Fruit fly (Drosophila melanogaster) whole organism, embryonic: ENCODE measurements around the gene ca.

Source experiments
- ATbp ChIP-seq: fragments of 200-800 bp; sonication (Bioruptor generic); optimal IDR thresholded peaks from 2 replicates; lab custom pipeline; 2017; ENCODE audit warnings: missing biosample characterization, mild to moderate bottlenecking, missing genetic modification characterization, missing genetic modification reagents
- Antp ChIP-seq: fragments of 200-800 bp; sonication (Bioruptor generic); optimal IDR thresholded peaks from 3 replicates; lab custom pipeline; 2016; ENCODE audit warnings: missing biosample characterization, missing genetic modification characterization
- Awh ChIP-seq: fragments of 200-800 bp; sonication (Bioruptor generic); IDR thresholded peaks from 2 replicates; pipeline ENCODE4, ENCODE4 v1.3.6; 2022; ENCODE audit warnings: missing biosample characterization, missing genetic modification characterization
- Blimp-1 ChIP-seq: fragments of 200-800 bp; sonication (Bioruptor generic); optimal IDR thresholded peaks from 3 replicates; lab custom pipeline; 2018; ENCODE audit warnings: missing biosample characterization, missing genetic modification characterization, mild to moderate bottlenecking, moderate library complexity, missing genetic modification reagents
- CG11560 ChIP-seq: fragments of 200-800 bp; sonication (Bioruptor generic); IDR thresholded peaks from 3 replicates; pipeline ENCODE4 v1.3.6; 2022; ENCODE audit warnings: missing biosample characterization, missing genetic modification characterization
- CG11696 ChIP-seq: fragments of 200-800 bp; sonication (Bioruptor generic); IDR thresholded peaks from 2 replicates; pipeline ENCODE4 v1.3.6; 2022; ENCODE audit warnings: missing biosample characterization, missing genetic modification characterization
- CG12744 ChIP-seq: fragments of 200-800 bp; sonication (Bioruptor generic); optimal IDR thresholded peaks from 2 replicates; lab custom pipeline; 2016; ENCODE audit warnings: missing biosample characterization, missing genetic modification characterization
- CG12769 ChIP-seq: fragments of 200-800 bp; sonication (Bioruptor generic); optimal IDR thresholded peaks from 2 replicates; lab custom pipeline; 2019; ENCODE audit warnings: missing biosample characterization, mild to moderate bottlenecking, missing genetic modification characterization, moderate library complexity
- CG13296 ChIP-seq: fragments of 200-800 bp; sonication (Bioruptor generic); optimal IDR thresholded peaks from 3 replicates; lab custom pipeline; 2018; ENCODE audit warnings: missing biosample characterization, mild to moderate bottlenecking, missing genetic modification characterization
- CG13424 ChIP-seq: fragments of 200-800 bp; sonication (Bioruptor generic); optimal IDR thresholded peaks from 2 replicates; lab custom pipeline; 2019; ENCODE audit warnings: missing biosample characterization, mild to moderate bottlenecking, missing genetic modification characterization, moderate library complexity
- CG15269 ChIP-seq: fragments of 200-800 bp; sonication (Bioruptor generic); optimal IDR thresholded peaks from 2 replicates; lab custom pipeline; 2018; ENCODE audit warnings: missing biosample characterization, mild to moderate bottlenecking, missing genetic modification characterization, moderate library complexity
- CG31365 ChIP-seq: fragments of 200-800 bp; sonication (Bioruptor generic); optimal IDR thresholded peaks from 2 replicates; lab custom pipeline; 2018; ENCODE audit warnings: missing biosample characterization, mild to moderate bottlenecking, missing genetic modification characterization
- CG7357 ChIP-seq: fragments of 200-800 bp; sonication (Bioruptor generic); IDR thresholded peaks from 3 replicates; pipeline ENCODE4 v1.3.6; 2022; ENCODE audit warnings: missing biosample characterization, missing genetic modification characterization
- CG7786 ChIP-seq: fragments of 200-800 bp; sonication (Bioruptor generic); optimal IDR thresholded peaks from 2 replicates; lab custom pipeline; 2016; ENCODE audit warnings: missing biosample characterization, missing genetic modification characterization
- CG8924 ChIP-seq: fragments of 200-800 bp; optimal IDR thresholded peaks from 3 replicates; lab custom pipeline; 2019; ENCODE audit warnings: missing biosample characterization, mild to moderate bottlenecking, missing genetic modification characterization, moderate library complexity
- CG9932 ChIP-seq: fragments of 200-800 bp; sonication (Bioruptor generic); IDR thresholded peaks from 2 replicates; pipeline ENCODE4 v1.3.6; 2022; ENCODE audit warnings: missing biosample characterization, missing genetic modification characterization
- Hand ChIP-seq: fragments of 200-800 bp; sonication (Bioruptor generic); optimal IDR thresholded peaks from 2 replicates; lab custom pipeline; 2017; ENCODE audit warnings: mild to moderate bottlenecking, missing biosample characterization, missing genetic modification reagents, missing genetic modification characterization
- Hmx ChIP-seq: fragments of 200-800 bp; sonication (Bioruptor generic); optimal IDR thresholded peaks from 2 replicates; lab custom pipeline; 2016; ENCODE audit warnings: missing biosample characterization, missing genetic modification characterization
- Med ChIP-seq: fragments of 200-800 bp; sonication (Bioruptor generic); peaks from one replicate; lab custom pipeline; 2016; ENCODE audit warnings: missing biosample characterization, missing genetic modification characterization, mild to moderate bottlenecking, inconsistent platforms, moderate library complexity
- Neu2 ChIP-seq: fragments of 200-800 bp; sonication (Bioruptor generic); optimal IDR thresholded peaks from 3 replicates; lab custom pipeline; 2016; ENCODE audit warnings: missing biosample characterization, missing genetic modification characterization, borderline replicate concordance
- Optix ChIP-seq: fragments of 200-800 bp; sonication (Bioruptor generic); IDR thresholded peaks from 3 replicates; pipeline ENCODE4 v1.3.6; 2022; ENCODE audit warnings: missing biosample characterization, missing genetic modification characterization
- Pdp1 ChIP-seq, 2 experiments: fragments of 200-800 bp; sonication (Bioruptor generic); optimal IDR thresholded peaks; 3 replicates each; lab custom pipeline; 2016; ENCODE audit warnings: missing biosample characterization in 2 of 2, missing genetic modification characterization in 2 of 2, mild to moderate bottlenecking in 1 of 2, moderate library complexity in 1 of 2
- Sox102F ChIP-seq: fragments of 200-800 bp; sonication (Bioruptor generic); optimal IDR thresholded peaks from 2 replicates; lab custom pipeline; 2018; ENCODE audit warnings: missing biosample characterization, mild to moderate bottlenecking, missing genetic modification characterization, moderate library complexity
- ac ChIP-seq: fragments of 200-800 bp; sonication (Bioruptor generic); optimal IDR thresholded peaks from 3 replicates; lab custom pipeline; 2017; ENCODE audit warnings: missing biosample characterization, mild to moderate bottlenecking, missing genetic modification characterization
- cg ChIP-seq: fragments of 200-800 bp; sonication (Bioruptor generic); optimal IDR thresholded peaks from 3 replicates; lab custom pipeline; 2019; ENCODE audit warnings: missing biosample characterization, mild to moderate bottlenecking, missing genetic modification characterization, moderate library complexity
- dm ChIP-seq: fragments of 200-800 bp; sonication (Bioruptor generic); optimal IDR thresholded peaks from 3 replicates; lab custom pipeline; 2016; ENCODE audit warnings: missing biosample characterization, missing genetic modification characterization
- gem ChIP-seq: fragments of 200-800 bp; sonication (Bioruptor generic); optimal IDR thresholded peaks from 2 replicates; lab custom pipeline; 2019; ENCODE audit warnings: missing biosample characterization, mild to moderate bottlenecking, missing genetic modification characterization, moderate library complexity
- her ChIP-seq: fragments of 200-800 bp; sonication (Bioruptor generic); optimal IDR thresholded peaks from 2 replicates; lab custom pipeline; 2016; ENCODE audit warnings: missing biosample characterization, missing genetic modification characterization
- kah ChIP-seq: fragments of 200-800 bp; sonication (Bioruptor generic); optimal IDR thresholded peaks from 2 replicates; lab custom pipeline; 2018; ENCODE audit warnings: missing biosample characterization, mild to moderate bottlenecking, missing genetic modification characterization
- mirr ChIP-seq: fragments of 200-800 bp; sonication (Bioruptor generic); optimal IDR thresholded peaks from 3 replicates; lab custom pipeline; 2018; ENCODE audit warnings: missing biosample characterization, mild to moderate bottlenecking, missing genetic modification characterization
- otp ChIP-seq: fragments of 200-800 bp; sonication (Bioruptor generic); IDR thresholded peaks from 3 replicates; pipeline ENCODE4, ENCODE4 v1.3.6; 2022; ENCODE audit warnings: missing biosample characterization, missing genetic modification characterization
- pnt ChIP-seq: fragments of 200-800 bp; sonication (Bioruptor generic); optimal IDR thresholded peaks from 3 replicates; lab custom pipeline; 2016; ENCODE audit warnings: missing biosample characterization, missing genetic modification characterization
- pros ChIP-seq: fragments of 200-800 bp; sonication (Bioruptor generic); optimal IDR thresholded peaks from 3 replicates; lab custom pipeline; 2019; ENCODE audit warnings: missing biosample characterization, mild to moderate bottlenecking, missing genetic modification characterization, moderate library complexity
- sd ChIP-seq: fragments of 200-800 bp; sonication (Bioruptor generic); optimal IDR thresholded peaks from 3 replicates; lab custom pipeline; 2018; ENCODE audit warnings: missing biosample characterization, mild to moderate bottlenecking, missing genetic modification characterization, moderate library complexity
- sob ChIP-seq: fragments of 200-800 bp; sonication (Bioruptor generic); IDR thresholded peaks from 2 replicates; pipeline ENCODE4 v1.3.6; 2022; ENCODE audit warnings: missing biosample characterization, missing genetic modification characterization
- sr ChIP-seq: fragments of 200-800 bp; sonication (Bioruptor generic); IDR thresholded peaks from 3 replicates; pipeline ENCODE4 v1.3.6; 2022; ENCODE audit warnings: missing biosample characterization, missing genetic modification characterization
- ssp ChIP-seq: fragments of 200-800 bp; sonication (Bioruptor generic); IDR thresholded peaks from 2 replicates; pipeline ENCODE4 v1.3.6; 2022; ENCODE audit warnings: missing biosample characterization, missing genetic modification characterization
- sug ChIP-seq: fragments of 200-800 bp; optimal IDR thresholded peaks from 2 replicates; lab custom pipeline; 2019; ENCODE audit warnings: missing biosample characterization, mild to moderate bottlenecking, missing genetic modification characterization, moderate library complexity
- vvl ChIP-seq: fragments of 200-800 bp; sonication (Bioruptor generic); IDR thresholded peaks from 2 replicates; pipeline ENCODE4 v1.3.6; 2022; ENCODE audit warnings: missing biosample characterization, missing genetic modification characterization
- zf30C ChIP-seq: fragments of 200-800 bp; sonication (Bioruptor generic); optimal IDR thresholded peaks from 3 replicates; lab custom pipeline; 2018; ENCODE audit warnings: missing biosample characterization, mild to moderate bottlenecking, missing genetic modification characterization

Gene ca

DNA sequence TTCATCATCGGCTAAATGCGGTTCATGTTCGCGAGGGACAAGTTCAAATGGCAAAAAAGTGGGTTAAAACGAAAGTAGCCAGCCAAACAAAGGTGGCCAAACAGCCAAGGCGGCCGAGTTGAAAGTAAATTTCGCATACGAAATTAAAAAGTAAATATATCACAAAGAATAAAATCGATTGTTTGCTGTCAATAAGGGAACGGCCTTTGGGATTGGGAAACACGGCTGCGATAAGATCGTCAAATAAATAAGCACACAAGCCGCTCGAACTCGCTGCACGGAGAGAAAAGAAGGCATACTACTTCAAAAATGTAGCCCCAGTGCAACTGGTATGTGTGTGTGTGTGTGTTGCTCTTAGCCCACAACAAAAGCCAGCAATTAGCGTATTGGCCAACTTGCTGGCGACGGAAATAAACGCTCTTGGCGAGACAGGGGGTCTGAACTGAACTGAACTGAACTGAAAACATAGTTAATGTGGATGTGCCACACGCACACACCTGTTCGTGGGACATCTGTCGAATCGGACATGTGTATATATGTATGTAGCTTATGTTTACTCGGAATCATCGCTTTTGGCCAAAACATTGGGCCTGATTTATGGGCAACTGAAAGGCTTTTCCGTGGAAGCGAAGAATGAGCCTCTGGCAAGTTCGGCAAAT, 18.6 kb upstream of the ca start:
- TF ChIP-seq sug (tag; lab: Kevin White, UChicago) (peak; percentile 77), mirr (GFP tag; lab: Kevin White, UChicago) (peak; percentile 25), Med (GFP tag; lab: Kevin White, UChicago) (peak; percentile 55), gem (no peak), vvl (GFP tag; lab: Robert Waterston, UW) (peak; percentile 8; the same call in 1 of the 2 replicates), zf30C (GFP tag; lab: Kevin White, UChicago) (no peak), CG12769 (tag; lab: Kevin White, UChicago) (no peak), CG8924 (no peak), ssp (GFP tag; lab: Robert Waterston, UW) (no peak), ATbp (GFP tag; lab: Kevin White, UChicago) (peak; percentile 29), CG9932 (GFP tag; lab: Robert Waterston, UW) (peak; percentile 35; the same call in 1 of the 2 replicates), sob (GFP tag; lab: Robert Waterston, UW) (0 out of 2 replicates have a peak, but pooled peaks have one; percentile 10), kah (GFP tag; lab: Kevin White, UChicago) (peak; percentile 12), cg (GFP tag; lab: Kevin White, UChicago) (peak; percentile 33), Neu2 (GFP tag; lab: Kevin White, UChicago) (no peak), Awh (GFP tag; lab: Robert Waterston, UW) (peak; percentile 73; the same call in 1 of the 2 replicates), otp (GFP tag; lab: Robert Waterston, UW) (0 out of 3 replicates have a peak, but pooled peaks have one; percentile 16), Sox102F (GFP tag; lab: Kevin White, UChicago) (peak; percentile 18), CG15269 (tag; lab: Kevin White, UChicago) (peak; percentile 11), pros (GFP tag; lab: Kevin White, UChicago) (no peak), CG11560 (tag; lab: Robert Waterston, UW) (no peak), CG12744 (GFP tag; lab: Kevin White, UChicago) (no peak), sd (tag; lab: Kevin White, UChicago) (peak; percentile 16), Antp (GFP tag; lab: Kevin White, UChicago) (no peak)

DNA sequence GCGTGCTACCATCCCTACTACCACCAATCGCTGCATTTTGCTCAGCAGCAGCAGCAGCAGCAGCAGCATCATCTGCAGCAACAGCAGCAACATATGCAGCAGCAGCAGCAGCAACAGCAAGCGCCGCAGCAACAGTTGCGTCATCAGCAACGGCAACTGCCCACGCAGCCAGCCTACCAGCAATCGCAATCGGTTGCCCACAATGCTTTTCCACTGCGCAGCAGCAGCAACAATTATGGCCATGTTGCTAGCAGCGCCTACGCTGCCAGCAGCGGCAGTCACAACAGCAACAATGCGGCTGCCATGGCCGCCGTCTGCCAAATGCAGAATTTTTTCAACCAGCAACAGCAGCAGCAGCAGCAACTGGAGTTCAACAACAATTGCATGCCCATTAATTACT, 16.4 kb upstream of the ca start:
- TF ChIP-seq ac (GFP tag; lab: Kevin White, UChicago): no peak
- no peak for TF ChIP-seq dm
- no peak for TF ChIP-seq her (GFP tag; lab: Kevin White, UChicago)
- no peak for TF ChIP-seq Blimp-1 (GFP tag; lab: Kevin White, UChicago)
- TF ChIP-seq Hand: no peak
- peak; percentile 90 for TF ChIP-seq sr (GFP tag; lab: Robert Waterston, UW)
- 0 out of 3 replicates have a peak, but pooled peaks have one; percentile 10 for TF ChIP-seq CG7357 (GFP tag; lab: Robert Waterston, UW)
- TF ChIP-seq CG7786: no peak
- TF ChIP-seq Pdp1 (GFP tag; optimal IDR thresholded peaks at IDR 0.05; lab: Kevin White, UChicago): peak in 1 of 2 experiments; percentile 49
- 0 out of 2 replicates have a peak, but pooled peaks have one; percentile 25 for TF ChIP-seq CG11696 (GFP tag; lab: Robert Waterston, UW)
- TF ChIP-seq CG31365 (tag; lab: Kevin White, UChicago): no peak
- no peak for TF ChIP-seq Optix (GFP tag; lab: Robert Waterston, UW)
- no peak for TF ChIP-seq Hmx (GFP tag; lab: Kevin White, UChicago)
- no peak for TF ChIP-seq CG13296 (GFP tag; lab: Kevin White, UChicago)
- TF ChIP-seq pnt (GFP tag; lab: Kevin White, UChicago): no peak
- 0 out of 2 replicates have a peak, but pooled peaks have one; percentile 30 for TF ChIP-seq vvl (GFP tag; lab: Robert Waterston, UW)
- no peak for TF ChIP-seq CG13424 (tag; lab: Kevin White, UChicago)
